Worm (Caenorhabditis elegans) whole organism, L4 larva: Measurements from ENCODE around the gene pms-2.

Experiments used
- F37D6.2 ChIP-seq: sonication (generic microtip); optimal IDR thresholded peaks from 2 replicates; lab custom pipeline; 2016; ENCODE audit warnings: mild to moderate bottlenecking, missing genetic modification characterization, missing compliant biosample characterization
- F49E8.2 ChIP-seq: sonication (generic microtip); optimal IDR thresholded peaks from 2 replicates; lab custom pipeline; 2016; ENCODE audit warnings: missing compliant biosample characterization, mild to moderate bottlenecking, missing genetic modification characterization, borderline replicate concordance
- R02D3.7 ChIP-seq: fragments of 150-350 bp; sonication (generic microtip); optimal IDR thresholded peaks from 3 replicates; lab custom pipeline; 2014; ENCODE audit warnings: missing biosample characterization, missing genetic modification characterization
- T20F7.1 ChIP-seq: fragments of 200-800 bp; sonication (Bioruptor generic); optimal IDR thresholded peaks from 2 replicates; lab custom pipeline; 2018; ENCODE audit warnings: mild to moderate bottlenecking, missing genetic modification characterization, missing compliant biosample characterization
- Y75B8A.6 ChIP-seq: fragments of 200-800 bp; sonication (Bioruptor generic); IDR thresholded peaks from 2 replicates; pipeline ENCODE4 v1.3.6; 2022; ENCODE audit warnings: missing genetic modification reagents, missing genetic modification characterization, missing compliant biosample characterization
- aly-2 ChIP-seq: sonication (generic microtip); optimal IDR thresholded peaks from 2 replicates; lab custom pipeline; 2018; ENCODE audit warnings: missing biosample characterization, missing genetic modification characterization
- ama-1 ChIP-seq: fragments of 150-350 bp; optimal IDR thresholded peaks from 2 replicates; lab custom pipeline; 2014; ENCODE audit warnings: inconsistent platforms, mixed read lengths
- arid-1 ChIP-seq: fragments of 200-800 bp; sonication (Bioruptor generic); conservative IDR thresholded peaks from 2 replicates; pipeline ENCODE4 v1.3.6; 2022; ENCODE audit warnings: missing genetic modification reagents, missing genetic modification characterization, missing compliant biosample characterization
- attf-4 ChIP-seq: sonication (generic microtip); optimal IDR thresholded peaks from 3 replicates; lab custom pipeline; 2017; ENCODE audit warnings: missing biosample characterization, missing genetic modification characterization
- ceh-28 ChIP-seq: fragments of 150-350 bp; optimal IDR thresholded peaks from 2 replicates; lab custom pipeline; 2014; ENCODE audit warnings: missing biosample characterization, missing genetic modification reagents, missing genetic modification characterization
- ceh-44 ChIP-seq: fragments of 200-800 bp; sonication (Bioruptor generic); IDR thresholded peaks from 2 replicates; pipeline ENCODE4 v1.3.6; 2022; ENCODE audit warnings: missing genetic modification reagents, missing genetic modification characterization, missing compliant biosample characterization
- ceh-62 ChIP-seq: sonication (generic microtip); optimal IDR thresholded peaks from 2 replicates; lab custom pipeline; 2017; ENCODE audit warnings: missing biosample characterization, missing genetic modification characterization
- ces-1 ChIP-seq: fragments of 150-350 bp; sonication (generic microtip); optimal IDR thresholded peaks from 4 replicates; lab custom pipeline; 2014; ENCODE audit warnings: missing biosample characterization, missing genetic modification reagents, missing genetic modification characterization
- daf-12 ChIP-seq: fragments of 150-350 bp; optimal IDR thresholded peaks from 2 replicates; lab custom pipeline; 2014; ENCODE audit warnings: missing biosample characterization, missing genetic modification reagents, missing genetic modification characterization
- daf-19 ChIP-seq: fragments of 200-800 bp; sonication (Bioruptor generic); conservative IDR thresholded peaks from 2 replicates; pipeline ENCODE4 v1.3.6; 2022; ENCODE audit warnings: missing genetic modification characterization, missing compliant biosample characterization
- daf-8 ChIP-seq: fragments of 200-800 bp; sonication (Bioruptor generic); IDR thresholded peaks from 2 replicates; pipeline ENCODE4 v1.3.6; 2022; ENCODE audit warnings: missing genetic modification characterization, missing compliant biosample characterization
- dmd-8 ChIP-seq: fragments of 200-800 bp; sonication (Bioruptor generic); IDR thresholded peaks from 2 replicates; pipeline ENCODE4 v1.3.6; 2022; ENCODE audit warnings: missing genetic modification characterization, missing compliant biosample characterization
- dmd-9 ChIP-seq: fragments of 200-800 bp; sonication (Bioruptor generic); IDR thresholded peaks from 2 replicates; pipeline ENCODE4 v1.3.6; 2022; ENCODE audit warnings: missing genetic modification reagents, missing genetic modification characterization, missing compliant biosample characterization
- duxl-1 ChIP-seq: sonication (generic microtip); optimal IDR thresholded peaks from 2 replicates; lab custom pipeline; 2016; ENCODE audit warnings: mild to moderate bottlenecking, missing genetic modification characterization, moderate library complexity, missing compliant biosample characterization; ENCODE audit not compliant: poor library complexity
- dve-1 ChIP-seq: sonication (generic microtip); optimal IDR thresholded peaks from 2 replicates; lab custom pipeline; 2017; ENCODE audit warnings: antibody characterized with exemption, mild to moderate bottlenecking, missing genetic modification characterization, missing compliant biosample characterization; ENCODE audit not compliant: insufficient read depth
- egl-27 ChIP-seq: sonication (generic microtip); optimal IDR thresholded peaks from 3 replicates; lab custom pipeline; 2017; ENCODE audit warnings: missing biosample characterization, missing genetic modification reagents, missing genetic modification characterization
- egl-43 ChIP-seq: fragments of 200-800 bp; sonication (Bioruptor generic); IDR thresholded peaks from 2 replicates; pipeline ENCODE4 v1.3.6; 2022; ENCODE audit warnings: missing genetic modification reagents, missing genetic modification characterization, missing compliant biosample characterization
- fos-1 ChIP-seq: fragments of 150-350 bp; optimal IDR thresholded peaks from 2 replicates; lab custom pipeline; 2014; ENCODE audit warnings: missing biosample characterization, missing genetic modification characterization
- hif-1 ChIP-seq, 2 experiments: sonication (generic microtip); optimal IDR thresholded peaks; 2 replicates each; lab custom pipeline; 2016 to 2017; ENCODE audit warnings: missing compliant biosample characterization in 2 of 2, missing genetic modification characterization in 2 of 2, missing genetic modification reagents in 2 of 2, missing genotype in 2 of 2, mild to moderate bottlenecking in 1 of 2
- jun-1 ChIP-seq: fragments of 150-350 bp; optimal IDR thresholded peaks from 2 replicates; lab custom pipeline; 2014; ENCODE audit warnings: missing biosample characterization, missing genetic modification reagents, missing genetic modification characterization
- lin-1 ChIP-seq: fragments of 200-800 bp; sonication (Bioruptor generic); IDR thresholded peaks from 2 replicates; pipeline ENCODE4 v1.3.6; 2022; ENCODE audit warnings: missing genetic modification reagents, missing genetic modification characterization, missing compliant biosample characterization
- lin-15B ChIP-seq: fragments of 150-350 bp; sonication (generic microtip); optimal IDR thresholded peaks from 3 replicates; lab custom pipeline; 2014; ENCODE audit warnings: missing biosample characterization, missing genetic modification characterization
- lin-29 ChIP-seq: fragments of 200-800 bp; sonication (Bioruptor generic); IDR thresholded peaks from 2 replicates; pipeline ENCODE4 v1.3.6; 2022; ENCODE audit warnings: missing genetic modification reagents, missing genetic modification characterization, missing compliant biosample characterization
- lir-3 ChIP-seq: sonication (generic microtip); optimal IDR thresholded peaks from 2 replicates; lab custom pipeline; 2016; ENCODE audit warnings: mild to moderate bottlenecking, missing genetic modification characterization, missing compliant biosample characterization
- mdt-29 ChIP-seq: fragments of 200-800 bp; sonication (Bioruptor generic); IDR thresholded peaks from 2 replicates; pipeline ENCODE4 v1.3.6; 2022; ENCODE audit warnings: missing genetic modification reagents, missing genetic modification characterization, missing compliant biosample characterization
- mep-1 ChIP-seq: fragments of 150-350 bp; sonication (generic microtip); optimal IDR thresholded peaks from 3 replicates; lab custom pipeline; 2014; ENCODE audit warnings: missing biosample characterization, missing genetic modification characterization
- mes-2 ChIP-seq: sonication (generic microtip); optimal IDR thresholded peaks from 2 replicates; lab custom pipeline; 2016; ENCODE audit warnings: missing genotype, mild to moderate bottlenecking, missing genetic modification characterization, missing compliant biosample characterization; ENCODE audit not compliant: poor library complexity, severe bottlenecking
- nhr-102 ChIP-seq: sonication (generic microtip); optimal IDR thresholded peaks from 2 replicates; lab custom pipeline; 2016; ENCODE audit warnings: mild to moderate bottlenecking, missing genetic modification characterization, moderate library complexity, missing compliant biosample characterization
- nhr-11 ChIP-seq: fragments of 150-350 bp; optimal IDR thresholded peaks from 2 replicates; lab custom pipeline; 2014; ENCODE audit warnings: missing biosample characterization, missing genetic modification characterization
- nhr-111 ChIP-seq: fragments of 200-800 bp; sonication (Bioruptor generic); optimal IDR thresholded peaks from 2 replicates; lab custom pipeline; 2018; ENCODE audit warnings: mild to moderate bottlenecking, missing genetic modification characterization, missing compliant biosample characterization
- nhr-25 ChIP-seq: sonication (generic microtip); optimal IDR thresholded peaks from 2 replicates; lab custom pipeline; 2017; ENCODE audit warnings: missing genetic modification characterization, mild to moderate bottlenecking, missing compliant biosample characterization, antibody characterized with exemption, moderate library complexity, borderline replicate concordance; ENCODE audit not compliant: insufficient read depth
- nhr-41 ChIP-seq: fragments of 200-800 bp; sonication (Bioruptor generic); IDR thresholded peaks from 2 replicates; pipeline ENCODE4 v1.3.6; 2022; ENCODE audit warnings: missing genetic modification reagents, missing genetic modification characterization, missing compliant biosample characterization
- nhr-6 ChIP-seq: fragments of 150-350 bp; optimal IDR thresholded peaks from 2 replicates; lab custom pipeline; 2014; ENCODE audit warnings: missing biosample characterization, missing genetic modification characterization
- nhr-76 ChIP-seq: fragments of 150-350 bp; optimal IDR thresholded peaks from 2 replicates; lab custom pipeline; 2014; ENCODE audit warnings: missing biosample characterization, missing genetic modification characterization
- pha-4 ChIP-seq, 2 experiments: fragments of 150-350 bp in 1 of 2; fragments of 200-800 bp in 1 of 2; sonication (Bioruptor generic) in 1 of 2; IDR thresholded peaks in 1 of 2; optimal IDR thresholded peaks in 1 of 2; 2 replicates each; pipeline versions ENCODE4 v1.3.6 to Lab custom; 2014 to 2022; ENCODE audit warnings: missing genetic modification characterization in 2 of 2, missing genetic modification reagents in 2 of 2, missing biosample characterization in 1 of 2, missing compliant biosample characterization in 1 of 2
- php-3 ChIP-seq: fragments of 200-800 bp; sonication (Bioruptor generic); IDR thresholded peaks from 2 replicates; pipeline ENCODE4 v1.3.6; 2022; ENCODE audit warnings: missing genetic modification reagents, missing genetic modification characterization, missing compliant biosample characterization
- skn-1 ChIP-seq: fragments of 150-350 bp; optimal IDR thresholded peaks from 2 replicates; lab custom pipeline; 2014; ENCODE audit warnings: missing biosample characterization, missing genetic modification characterization
- snpc-4 ChIP-seq: fragments of 150-350 bp; optimal IDR thresholded peaks from 2 replicates; lab custom pipeline; 2014; ENCODE audit warnings: missing biosample characterization, missing genetic modification characterization
- spr-3 ChIP-seq: fragments of 200-800 bp; sonication (Bioruptor generic); optimal IDR thresholded peaks from 2 replicates; lab custom pipeline; 2018; ENCODE audit warnings: mild to moderate bottlenecking, missing genetic modification characterization, missing compliant biosample characterization
- tag-97 ChIP-seq: fragments of 200-800 bp; sonication (Bioruptor generic); IDR thresholded peaks from 2 replicates; pipeline ENCODE4 v1.3.6; 2022; ENCODE audit warnings: missing genetic modification characterization, missing compliant biosample characterization
- unc-130 ChIP-seq: sonication (generic microtip); optimal IDR thresholded peaks from 2 replicates; lab custom pipeline; 2016; ENCODE audit warnings: missing genetic modification reagents, missing genetic modification characterization, missing compliant biosample characterization
- vab-7 ChIP-seq: fragments of 200-800 bp; sonication (Bioruptor generic); IDR thresholded peaks from 2 replicates; pipeline ENCODE4 v1.3.6; 2022; ENCODE audit warnings: missing genetic modification reagents, missing genetic modification characterization, missing compliant biosample characterization
- zfp-3 ChIP-seq: fragments of 200-800 bp; sonication (Bioruptor generic); conservative IDR thresholded peaks from 2 replicates; pipeline ENCODE4 v1.3.6; 2022; ENCODE audit warnings: missing genetic modification reagents, missing genetic modification characterization, missing compliant biosample characterization
- ztf-11 ChIP-seq: fragments of 150-350 bp; optimal IDR thresholded peaks from 2 replicates; lab custom pipeline; 2014; ENCODE audit warnings: missing biosample characterization, missing genetic modification characterization

Gene pms-2

DNA sequence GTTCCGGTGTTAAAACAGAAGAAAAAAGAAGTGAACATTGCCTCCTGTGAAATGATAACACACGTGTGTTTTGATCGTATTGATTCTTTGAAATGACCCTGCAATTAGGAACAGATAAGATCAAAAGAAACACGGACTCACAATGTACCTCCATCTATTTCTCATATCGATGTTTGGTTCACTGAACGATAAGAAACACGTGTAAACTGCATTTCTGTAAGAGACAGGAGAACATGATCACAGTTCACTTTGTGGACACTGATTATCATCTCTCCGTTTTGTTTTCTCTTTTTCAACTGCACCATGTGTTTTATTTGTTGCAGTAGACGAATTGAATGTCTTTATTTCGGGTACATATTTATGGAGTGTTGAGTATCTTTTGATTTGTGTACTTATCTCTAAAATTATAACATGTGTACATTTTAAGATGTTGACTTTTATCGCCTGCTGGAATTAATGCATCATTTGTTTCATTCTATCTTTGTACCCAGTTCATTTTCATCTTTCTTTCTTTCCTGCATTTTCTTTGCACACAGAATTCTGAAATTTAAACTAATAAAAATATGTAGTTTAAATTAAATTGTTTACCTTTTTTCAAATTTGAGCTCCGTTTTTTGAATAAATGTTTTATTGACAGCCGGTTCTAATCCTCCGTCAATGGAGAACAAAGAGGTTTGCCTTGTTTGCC lies 2.5 kb upstream of the pms-2 start, which contains the start of the genes H12C20.7 and nhr-68:
Gene H12C20.7 (minus strand): TSS at position 188 of the 688 bp plus-strand sequence.
Gene nhr-68 (plus strand): TSS at position 638 of the 688 bp plus-strand sequence.
- 0 out of 2 replicates have a peak, but pooled peaks have one; percentile 26 for TF ChIP-seq dmd-8 (GFP tag; lab: Robert Waterston, UW)
- TF ChIP-seq ces-1 (GFP tag; lab: Kevin White, UChicago): no peak
- no peak for TF ChIP-seq tag-97 (GFP tag; lab: Robert Waterston, UW)
- peak; percentile 42 for TF ChIP-seq nhr-76 (tag; lab: Kevin White, UChicago)
- no peak for TF ChIP-seq spr-3
- peak; percentile 90 for TF ChIP-seq mdt-29 (GFP tag; lab: Robert Waterston, UW)
- no peak for TF ChIP-seq daf-8 (GFP tag; lab: Robert Waterston, UW)
- TF ChIP-seq daf-19 (GFP tag; lab: Robert Waterston, UW): 0 out of 2 replicates have a peak, but pooled peaks have one; percentile 40
- no peak for TF ChIP-seq egl-43 (GFP tag; lab: Robert Waterston, UW)
- peak; percentile 85 for TF ChIP-seq mep-1 (tag; lab: Kevin White, UChicago)
- TF ChIP-seq egl-27: no peak
- no peak for TF ChIP-seq skn-1
- peak; percentile 54; the same call in 1 of the 2 replicates for TF ChIP-seq arid-1 (GFP tag; lab: Robert Waterston, UW)
- TF ChIP-seq ceh-62 (tag; lab: Kevin White, UChicago): no peak
- peak; percentile 90 for TF ChIP-seq duxl-1 (tag; lab: Kevin White, UChicago)
- TF ChIP-seq vab-7 (GFP tag; lab: Robert Waterston, UW): no peak
- no peak for TF ChIP-seq F49E8.2
- TF ChIP-seq aly-2 (tag; lab: Kevin White, UChicago): no peak
- TF ChIP-seq php-3 (GFP tag; lab: Robert Waterston, UW): peak; percentile 97
- TF ChIP-seq lin-15B (tag; lab: Kevin White, UChicago): no peak
- TF ChIP-seq mes-2 (tag; lab: Kevin White, UChicago): no peak
- no peak for TF ChIP-seq F37D6.2 (tag; lab: Kevin White, UChicago)
- TF ChIP-seq nhr-11 (tag; lab: Kevin White, UChicago): peak; percentile 50
- peak; percentile 97 for TF ChIP-seq nhr-102
- TF ChIP-seq ztf-11 (tag; lab: Kevin White, UChicago): no peak
- peak; percentile 86 for TF ChIP-seq zfp-3 (GFP tag; lab: Robert Waterston, UW)
- TF ChIP-seq nhr-41: peak; percentile 86
- no peak for TF ChIP-seq daf-12 (tag; lab: Kevin White, UChicago)
- TF ChIP-seq jun-1 (tag; lab: Kevin White, UChicago): peak; percentile 37
- peak in 1 of 2 experiments; percentile 16 for TF ChIP-seq hif-1 (tag; optimal IDR thresholded peaks at IDR 0.05; lab: Kevin White, UChicago)
- no peak for TF ChIP-seq ceh-44 (GFP tag; lab: Robert Waterston, UW)
- TF ChIP-seq Y75B8A.6 (GFP tag; lab: Robert Waterston, UW): 0 out of 2 replicates have a peak, but pooled peaks have one; percentile 42
- peak; percentile 66; the same call in 1 of the 2 replicates for TF ChIP-seq lin-29 (GFP tag; lab: Robert Waterston, UW)
- TF ChIP-seq dve-1: peak; percentile 99
- TF ChIP-seq snpc-4: no peak
- TF ChIP-seq ama-1 (lab: Kevin White, UChicago): no peak
- TF ChIP-seq nhr-111 (GFP tag; lab: Kevin White, UChicago): no peak
- TF ChIP-seq nhr-6 (tag; lab: Kevin White, UChicago): peak; percentile 48
- peak; percentile 73 for TF ChIP-seq pha-4 (GFP tag; IDR thresholded peaks at IDR 0.05; lab: Robert Waterston, UW)
- no peak for TF ChIP-seq pha-4 (tag; optimal IDR thresholded peaks at IDR 0.05; lab: Kevin White, UChicago)
- TF ChIP-seq nhr-25 (tag; lab: Kevin White, UChicago): peak; percentile 55
- TF ChIP-seq R02D3.7 (tag; lab: Kevin White, UChicago): no peak
- no peak for TF ChIP-seq unc-130 (GFP tag; lab: Kevin White, UChicago)
- TF ChIP-seq attf-4 (tag; lab: Kevin White, UChicago): no peak
- no peak for TF ChIP-seq ceh-28 (tag; lab: Kevin White, UChicago)
- peak; percentile 21 for TF ChIP-seq fos-1 (tag; lab: Kevin White, UChicago)
- TF ChIP-seq lir-3 (tag; lab: Kevin White, UChicago): no peak
- TF ChIP-seq dmd-9 (GFP tag; lab: Robert Waterston, UW): 0 out of 2 replicates have a peak, but pooled peaks have one; percentile 23
- peak; percentile 84 for TF ChIP-seq T20F7.1
- TF ChIP-seq lin-1 (GFP tag; lab: Robert Waterston, UW): peak; percentile 96
